Worm (Caenorhabditis elegans): ENCODE measurements around the gene CC8.3.
A peak's percentile ranks its signal among the peaks of the same experiment; 100 is the strongest.

The CC8.3 gene

DNA sequence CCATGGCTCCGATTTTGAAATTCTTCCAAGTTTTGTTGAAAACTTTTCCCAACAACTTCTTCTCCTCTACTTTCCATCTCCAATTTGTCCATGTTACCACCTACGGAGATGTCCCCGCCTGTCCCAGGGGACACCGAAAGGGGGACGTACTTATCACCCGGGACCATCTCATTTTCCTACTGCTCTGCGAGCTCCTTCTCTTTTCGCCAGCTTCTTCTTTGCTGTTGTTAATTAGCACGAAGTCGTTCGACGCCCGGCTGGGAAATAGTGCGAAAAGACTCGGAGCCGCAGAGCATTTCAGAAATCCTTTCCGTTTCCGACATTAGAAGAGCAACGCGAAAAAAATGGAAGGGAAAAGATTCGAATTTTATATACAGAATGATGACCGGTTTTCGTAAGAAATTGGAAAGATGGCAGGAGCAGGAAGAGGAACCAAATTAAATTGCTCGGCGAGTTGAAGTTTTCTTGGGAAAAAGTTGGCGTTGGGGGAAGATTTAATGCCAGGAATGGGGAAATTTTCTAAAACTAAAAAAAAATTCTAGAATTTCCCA, 20.2 kb downstream of the CC8.3 start:
- TF ChIP-seq nhr-90 (tag; optimal IDR thresholded peaks at IDR 0.05; ENCODE audit: poor library complexity) (no peak), hlh-17 (GFP tag; optimal IDR thresholded peaks at IDR 0.05; ENCODE audit: borderline replicate concordance) (peak; percentile 64), lin-14 (GFP tag; optimal IDR thresholded peaks at IDR 0.05) (peak; percentile 38), elt-2 (tag; optimal IDR thresholded peaks at IDR 0.05) (no peak), blmp-1 (tag; optimal IDR thresholded peaks at IDR 0.05) (no peak), unc-62 (GFP tag; optimal IDR thresholded peaks at IDR 0.05) (no peak)

DNA sequence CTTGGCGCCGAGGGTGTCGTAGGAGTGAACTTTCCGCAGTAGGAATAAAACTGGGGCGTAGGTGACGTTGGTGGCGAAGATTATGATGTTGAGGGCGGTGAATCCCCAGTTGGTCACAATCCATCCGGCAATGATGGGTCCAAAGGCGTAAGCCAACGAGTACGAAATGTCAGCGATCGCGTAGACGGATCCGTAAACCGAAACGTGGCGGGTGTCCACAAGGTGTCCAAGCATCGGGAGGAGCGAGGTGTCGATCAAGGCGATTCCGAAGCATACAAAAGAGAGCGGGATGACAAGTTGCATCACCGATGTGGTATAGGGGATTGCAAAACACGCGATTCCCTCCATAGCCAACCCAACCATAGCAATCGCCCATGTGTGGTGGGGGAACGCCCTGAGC, 23.4 kb downstream of the CC8.3 start:
- no peak for TF ChIP-seq efl-1 (optimal IDR thresholded peaks at IDR 0.05)
- TF ChIP-seq efl-1 (GFP tag; optimal IDR thresholded peaks at IDR 0.05 in 1 of 2), result peak in 1 of 2 experiments; percentile 53
- no peak for TF ChIP-seq nhr-19 (GFP tag; conservative IDR thresholded peaks at IDR 0.05)

DNA sequence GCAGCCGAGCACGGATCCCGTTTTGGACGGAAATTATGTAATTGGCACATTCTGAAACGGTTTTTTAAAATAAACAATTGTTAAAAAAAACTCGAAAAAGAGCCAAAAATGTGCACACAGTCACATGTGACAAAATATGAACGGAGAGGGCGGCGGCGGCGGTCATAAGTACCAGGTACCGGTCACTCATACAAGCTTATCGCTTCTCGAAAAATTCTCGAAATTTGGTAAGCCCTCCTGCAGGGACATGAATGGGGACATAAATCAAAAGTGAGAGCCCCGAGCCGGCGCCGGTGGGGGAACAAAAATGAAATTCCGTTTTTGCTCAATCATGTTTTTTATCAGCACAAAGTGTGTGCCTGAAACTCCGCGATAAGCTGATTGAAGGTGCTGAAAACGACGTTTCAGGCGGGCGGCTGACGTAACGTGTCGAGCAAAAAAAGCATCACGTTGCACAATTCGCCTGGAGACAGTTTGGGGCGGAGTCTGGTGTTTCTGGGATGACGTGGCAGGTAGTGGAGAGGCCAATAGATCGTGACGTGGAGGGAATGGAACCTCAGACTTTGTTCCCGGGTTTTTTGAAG, 29.0 kb downstream of the CC8.3 start, which contains the start of gene ltah-1.2:
Gene ltah-1.2, minus strand, starts transcription at position 51 of the 584 bp plus-strand sequence.
- TF ChIP-seq pag-3 (tag; optimal IDR thresholded peaks at IDR 0.05; ENCODE audit: borderline replicate concordance, insufficient read depth), result no peak
- peak; percentile 76 for TF ChIP-seq elt-2 (tag; optimal IDR thresholded peaks at IDR 0.05)
- TF ChIP-seq ama-1 (optimal IDR thresholded peaks at IDR 0.05), result no peak
- TF ChIP-seq ceh-63 (GFP tag; optimal IDR thresholded peaks at IDR 0.05), result no peak
- no peak for TF ChIP-seq ets-5 (GFP tag; IDR thresholded peaks at IDR 0.05)
- TF ChIP-seq lir-3 (tag; optimal IDR thresholded peaks at IDR 0.05; ENCODE audit: poor library complexity), result no peak
- TF ChIP-seq grh-1 (GFP tag; IDR thresholded peaks at IDR 0.05), result no peak
- TF ChIP-seq nhr-84 (tag; optimal IDR thresholded peaks at IDR 0.05), result no peak
- no peak for TF ChIP-seq efl-1 (optimal IDR thresholded peaks at IDR 0.05)
- TF ChIP-seq efl-1 (GFP tag; optimal IDR thresholded peaks at IDR 0.05 in 1 of 2), result peak in 1 of 2 experiments; percentile 15
- TF ChIP-seq aha-1 (tag; optimal IDR thresholded peaks at IDR 0.05), result no peak
- TF ChIP-seq pax-3 (tag; optimal IDR thresholded peaks at IDR 0.05), result peak; percentile 11
- no peak for TF ChIP-seq nhr-76 (tag; optimal IDR thresholded peaks at IDR 0.05)
- TF ChIP-seq nhr-237 (tag; optimal IDR thresholded peaks at IDR 0.05), result no peak
- TF ChIP-seq C04F5.9 (tag; optimal IDR thresholded peaks at IDR 0.05), result no peak

DNA sequence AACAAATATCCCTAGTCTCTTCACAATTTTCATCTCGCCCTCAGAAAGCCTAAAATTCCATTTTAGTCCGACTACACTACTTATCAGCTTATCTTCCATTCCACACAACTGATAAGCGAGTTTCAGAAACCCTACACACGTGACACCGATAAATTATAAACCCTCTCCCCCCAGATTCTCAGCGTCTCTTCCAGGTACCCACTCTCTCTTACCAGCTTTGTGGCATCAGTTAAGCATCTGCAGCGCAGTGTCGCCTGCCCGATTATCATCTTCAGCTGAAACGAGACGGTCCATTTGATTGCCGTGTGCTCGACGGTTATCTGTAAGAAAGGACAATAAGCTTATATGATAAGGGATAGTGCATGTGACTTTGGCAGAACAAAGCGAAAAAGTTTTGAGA, 30.2 kb downstream of the CC8.3 start:
- no peak for TF ChIP-seq hlh-17 (GFP tag; optimal IDR thresholded peaks at IDR 0.05; ENCODE audit: borderline replicate concordance)
- TF ChIP-seq ceh-90 (tag; optimal IDR thresholded peaks at IDR 0.05), result no peak
- TF ChIP-seq nhr-47 (tag; optimal IDR thresholded peaks at IDR 0.05), result no peak
- no peak for TF ChIP-seq lin-13 (GFP tag; optimal IDR thresholded peaks at IDR 0.05)
- TF ChIP-seq nhr-77 (tag; optimal IDR thresholded peaks at IDR 0.05), result no peak
- no peak for TF ChIP-seq aha-1 (tag; optimal IDR thresholded peaks at IDR 0.05)
- no peak for TF ChIP-seq sptf-1 (tag; optimal IDR thresholded peaks at IDR 0.05)
- TF ChIP-seq pqm-1 (tag; optimal IDR thresholded peaks at IDR 0.05), result peak; percentile 81
- TF ChIP-seq dpl-1 (GFP tag; optimal IDR thresholded peaks at IDR 0.05), result no peak
- TF ChIP-seq snpc-4 (tag; optimal IDR thresholded peaks at IDR 0.05), result no peak
- TF ChIP-seq alr-1 (tag; optimal IDR thresholded peaks at IDR 0.05; ENCODE audit: borderline replicate concordance), result no peak
- TF ChIP-seq mef-2 (tag; optimal IDR thresholded peaks at IDR 0.05), result no peak
- no peak for TF ChIP-seq skn-1 (tag; optimal IDR thresholded peaks at IDR 0.05)
- TF ChIP-seq blmp-1 (tag; optimal IDR thresholded peaks at IDR 0.05), result no peak
- TF ChIP-seq ama-1 (optimal IDR thresholded peaks at IDR 0.05), result no peak
- no peak for TF ChIP-seq swsn-7 (tag; optimal IDR thresholded peaks at IDR 0.05)
- TF ChIP-seq fos-1 (tag; optimal IDR thresholded peaks at IDR 0.05), result no peak
- TF ChIP-seq ceh-82 (tag; optimal IDR thresholded peaks at IDR 0.05), result no peak
- TF ChIP-seq aly-2 (tag; optimal IDR thresholded peaks at IDR 0.05), result no peak
- no peak for TF ChIP-seq ztf-4 (tag; optimal IDR thresholded peaks at IDR 0.05)
- TF ChIP-seq xbp-1 (tag; optimal IDR thresholded peaks at IDR 0.05), result no peak
- TF ChIP-seq mdl-1 (tag; optimal IDR thresholded peaks at IDR 0.05), result peak in 1 of 2 experiments; percentile 53
- no peak for TF ChIP-seq pag-3 (tag; optimal IDR thresholded peaks at IDR 0.05; ENCODE audit: borderline replicate concordance, insufficient read depth)
- no peak for TF ChIP-seq lsy-2 (tag; optimal IDR thresholded peaks at IDR 0.05)
- TF ChIP-seq efl-1 (optimal IDR thresholded peaks at IDR 0.05), result no peak
- TF ChIP-seq efl-1 (GFP tag; optimal IDR thresholded peaks at IDR 0.05 in 1 of 2), result peak in 1 of 2 experiments; percentile 74
- peak; percentile 1 for TF ChIP-seq egl-13 (tag; optimal IDR thresholded peaks at IDR 0.05)
- TF ChIP-seq sup-37 (GFP tag; optimal IDR thresholded peaks at IDR 0.05), result no peak
- no peak for TF ChIP-seq fkh-4 (tag; optimal IDR thresholded peaks at IDR 0.05; ENCODE audit: borderline replicate concordance)
- peak; percentile 53 for TF ChIP-seq nhr-71 (tag; optimal IDR thresholded peaks at IDR 0.05)
- no peak for TF ChIP-seq nhr-11 (tag; optimal IDR thresholded peaks at IDR 0.05)
